Worm (Caenorhabditis elegans) whole organism, midembryonic: ENCODE results near the gene mig-22.

Source experiments
- T22C8.4 ChIP-seq: fragments of 200-800 bp; sonication (Bioruptor generic); IDR thresholded peaks from 2 replicates; pipeline ENCODE4 v1.3.6; 2022; ENCODE audit warnings: missing genetic modification characterization, missing compliant biosample characterization
- cog-1 ChIP-seq: sonication (generic microtip); optimal IDR thresholded peaks from 2 replicates; lab custom pipeline; 2016; ENCODE audit warnings: missing genetic modification characterization, missing compliant biosample characterization
- flt-1 ChIP-seq: fragments of 200-800 bp; sonication (Bioruptor generic); IDR thresholded peaks from 2 replicates; pipeline ENCODE4 v1.3.6; 2022; ENCODE audit warnings: missing genetic modification characterization, missing compliant biosample characterization
- klf-2 ChIP-seq: fragments of 200-800 bp; sonication (Bioruptor generic); conservative IDR thresholded peaks from 2 replicates; pipeline ENCODE4 v1.3.6; 2022; ENCODE audit warnings: missing genetic modification reagents, missing genetic modification characterization, missing compliant biosample characterization
- med-1 ChIP-seq: sonication (generic microtip); optimal IDR thresholded peaks from 2 replicates; lab custom pipeline; 2017; ENCODE audit warnings: missing genetic modification characterization, mild to moderate bottlenecking, missing compliant biosample characterization, antibody characterized with exemption, missing genetic modification reagents; ENCODE audit not compliant: insufficient read depth
- ref-1 ChIP-seq: fragments of 200-800 bp; sonication (Bioruptor generic); conservative IDR thresholded peaks from 2 replicates; pipeline ENCODE4 v1.3.6; 2022; ENCODE audit warnings: missing genetic modification reagents, missing genetic modification characterization, missing compliant biosample characterization
- tab-1 ChIP-seq: fragments of 200-800 bp; sonication (Bioruptor generic); IDR thresholded peaks from 2 replicates; pipeline ENCODE4 v1.3.6; 2022; ENCODE audit warnings: missing genetic modification characterization, missing compliant biosample characterization
- ztf-23 ChIP-seq: fragments of 200-800 bp; sonication (Bioruptor generic); IDR thresholded peaks from 2 replicates; pipeline ENCODE4 v1.3.6; 2022; ENCODE audit warnings: missing genetic modification reagents, missing genetic modification characterization, missing compliant biosample characterization
- ztf-29 ChIP-seq: fragments of 200-800 bp; sonication (Bioruptor generic); IDR thresholded peaks from 2 replicates; pipeline ENCODE4 v1.3.6; 2022; ENCODE audit warnings: missing genetic modification reagents, missing genetic modification characterization, missing compliant biosample characterization

mig-22 gene

DNA sequence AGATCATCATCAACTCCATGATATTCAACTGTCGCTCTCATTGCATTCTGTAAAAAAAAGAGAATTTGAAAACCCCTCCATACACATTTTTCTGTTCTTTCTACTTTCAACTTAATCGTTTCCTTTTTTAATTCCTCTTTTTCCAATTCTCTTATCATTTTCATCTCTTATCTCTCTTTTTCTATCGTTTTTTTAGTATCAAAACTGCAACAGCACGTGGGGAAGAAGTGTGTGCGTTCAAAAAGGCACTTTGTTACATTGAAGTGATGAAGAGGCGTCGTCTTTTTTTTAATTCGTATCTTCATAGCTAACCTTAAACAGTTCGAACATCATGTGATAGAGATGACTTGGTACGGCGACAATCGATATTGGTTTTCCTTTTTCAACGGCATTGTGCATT, 28.0 kb downstream of the mig-22 start:
- no peak for TF ChIP-seq ztf-29
- TF ChIP-seq klf-2 (GFP tag; lab: Robert Waterston, UW) = no peak
- no peak for TF ChIP-seq cog-1 (tag; lab: Kevin White, UChicago)
- TF ChIP-seq med-1 (GFP tag; lab: Kevin White, UChicago) = no peak
- TF ChIP-seq tab-1 (GFP tag; lab: Robert Waterston, UW) = no peak
- no peak for TF ChIP-seq ztf-23
- no peak for TF ChIP-seq flt-1 (GFP tag; lab: Robert Waterston, UW)
- TF ChIP-seq T22C8.4 (GFP tag; lab: Robert Waterston, UW) = no peak
- no peak for TF ChIP-seq ref-1 (GFP tag; lab: Robert Waterston, UW)

- TF ChIP-seq tab-1 (GFP tag; lab: Robert Waterston, UW) = no peak
- no peak for TF ChIP-seq ztf-23
- TF ChIP-seq flt-1 (GFP tag; lab: Robert Waterston, UW) = no peak
- TF ChIP-seq cog-1 (tag; lab: Kevin White, UChicago) = no peak
- TF ChIP-seq med-1 (GFP tag; lab: Kevin White, UChicago) = no peak
- no peak for TF ChIP-seq ref-1 (GFP tag; lab: Robert Waterston, UW)
- TF ChIP-seq ztf-29 = no peak
- no peak for TF ChIP-seq klf-2 (GFP tag; lab: Robert Waterston, UW)
- no peak for TF ChIP-seq T22C8.4 (GFP tag; lab: Robert Waterston, UW)
Observed at ce11 chrIII:8738289-8738688, 28.9 kb downstream of the mig-22 start.

DNA sequence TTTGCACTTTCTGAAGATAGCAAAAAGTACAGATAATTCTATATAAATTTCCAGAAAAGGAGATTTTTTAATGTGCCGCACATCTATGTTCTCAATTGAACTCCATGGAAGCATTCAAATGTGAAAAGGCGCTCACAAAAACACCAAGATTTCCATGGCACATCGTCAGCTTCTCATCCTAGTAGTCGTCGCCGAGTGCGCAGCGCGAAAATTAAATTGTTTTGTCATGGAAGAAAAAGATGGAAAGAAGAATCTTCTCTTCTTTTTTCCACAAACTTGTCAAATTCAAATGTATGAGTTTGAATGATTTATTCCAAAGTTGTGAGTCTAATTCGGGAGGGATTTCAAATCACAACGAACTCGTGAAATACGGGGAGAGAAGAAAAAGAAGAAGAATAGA, 29.8 kb downstream of the mig-22 start:
- TF ChIP-seq klf-2 (GFP tag; lab: Robert Waterston, UW) = no peak
- no peak for TF ChIP-seq flt-1 (GFP tag; lab: Robert Waterston, UW)
- no peak for TF ChIP-seq ztf-29
- TF ChIP-seq ref-1 (GFP tag; lab: Robert Waterston, UW) = no peak
- TF ChIP-seq med-1 (GFP tag; lab: Kevin White, UChicago) = no peak
- no peak for TF ChIP-seq cog-1 (tag; lab: Kevin White, UChicago)
- TF ChIP-seq T22C8.4 (GFP tag; lab: Robert Waterston, UW) = no peak
- TF ChIP-seq tab-1 (GFP tag; lab: Robert Waterston, UW) = no peak
- TF ChIP-seq ztf-23 = no peak

ce11 chrIII:8734327-8734885, 32.7 kb downstream of the mig-22 start:
- TF ChIP-seq flt-1 (GFP tag; lab: Robert Waterston, UW) (peak; percentile 59), tab-1 (GFP tag; lab: Robert Waterston, UW) (no peak), ztf-29 (no peak)

DNA sequence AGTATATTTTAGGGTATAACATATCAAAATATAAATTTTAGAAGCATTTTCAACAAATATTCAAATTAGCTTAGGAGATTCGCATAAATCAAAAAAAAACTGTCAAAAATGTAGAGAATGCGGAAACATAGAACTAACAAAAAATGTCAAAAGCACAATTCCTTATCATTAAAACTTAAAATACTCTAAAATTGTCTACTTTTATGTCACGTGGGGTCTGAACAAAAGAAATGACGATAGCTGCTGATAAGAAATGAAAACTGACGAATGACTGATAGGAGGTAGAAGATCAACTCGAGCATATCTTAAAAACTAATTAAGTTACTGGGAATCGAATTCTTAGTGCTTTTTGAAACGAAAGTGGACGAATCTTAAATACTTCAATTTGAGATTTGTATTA, 33.5 kb downstream of the mig-22 start:
- TF ChIP-seq T22C8.4 (GFP tag; lab: Robert Waterston, UW) (no peak), cog-1 (tag; lab: Kevin White, UChicago) (no peak), flt-1 (GFP tag; lab: Robert Waterston, UW) (no peak), ref-1 (GFP tag; lab: Robert Waterston, UW) (no peak), tab-1 (GFP tag; lab: Robert Waterston, UW) (no peak), klf-2 (GFP tag; lab: Robert Waterston, UW) (no peak), ztf-29 (no peak), med-1 (GFP tag; lab: Kevin White, UChicago) (no peak), ztf-23 (no peak)

ce11 chrIII:8733237-8733636, 33.9 kb downstream of the mig-22 start:
- TF ChIP-seq ztf-29 (no peak), flt-1 (GFP tag; lab: Robert Waterston, UW) (no peak), T22C8.4 (GFP tag; lab: Robert Waterston, UW) (no peak), tab-1 (GFP tag; lab: Robert Waterston, UW) (no peak), klf-2 (GFP tag; lab: Robert Waterston, UW) (no peak)

DNA sequence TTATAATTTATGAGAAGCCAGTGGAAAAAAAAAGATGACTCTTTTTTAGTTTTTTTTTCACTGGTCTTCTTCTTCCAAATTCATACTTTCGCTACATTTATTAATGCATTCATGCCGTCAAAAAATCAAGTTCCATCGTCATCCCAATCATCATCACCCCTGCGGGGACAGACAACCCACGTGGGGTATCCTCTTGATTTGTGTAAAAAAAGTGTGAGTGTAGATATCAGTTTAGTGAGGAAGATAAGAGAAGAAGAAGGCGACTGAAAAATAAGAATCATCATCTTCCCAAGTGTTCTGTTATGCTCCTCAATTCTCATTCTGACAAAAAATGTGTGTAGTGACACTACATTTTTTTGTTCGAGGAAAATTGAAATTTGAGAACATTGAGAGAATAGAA, 35.2 kb downstream of the mig-22 start:
- TF ChIP-seq flt-1 (GFP tag; lab: Robert Waterston, UW) (no peak), tab-1 (GFP tag; lab: Robert Waterston, UW) (no peak), cog-1 (tag; lab: Kevin White, UChicago) (no peak)

- TF ChIP-seq ref-1 (GFP tag; lab: Robert Waterston, UW) = no peak
- TF ChIP-seq tab-1 (GFP tag; lab: Robert Waterston, UW) = no peak
- no peak for TF ChIP-seq cog-1 (tag; lab: Kevin White, UChicago)
- TF ChIP-seq ztf-23 = no peak
- no peak for TF ChIP-seq flt-1 (GFP tag; lab: Robert Waterston, UW)
- TF ChIP-seq ztf-29 = no peak
- TF ChIP-seq klf-2 (GFP tag; lab: Robert Waterston, UW) = no peak
- no peak for TF ChIP-seq T22C8.4 (GFP tag; lab: Robert Waterston, UW)
- no peak for TF ChIP-seq med-1 (GFP tag; lab: Kevin White, UChicago)
Observed at ce11 chrIII:8731310-8731709, 35.8 kb downstream of the mig-22 start, which contains the start of gene ZK370.4. Gene ZK370.4, minus strand, starts transcription at chrIII:8731410.

ce11 chrIII:8726019-8726894, 40.9 kb downstream of the mig-22 start:
- TF ChIP-seq ztf-29 (no peak), klf-2 (GFP tag; lab: Robert Waterston, UW) (no peak)

ce11 chrIII:8725224-8725623, 41.9 kb downstream of the mig-22 start:
- TF ChIP-seq cog-1 (tag; lab: Kevin White, UChicago) = no peak
- TF ChIP-seq tab-1 (GFP tag; lab: Robert Waterston, UW) = no peak
- no peak for TF ChIP-seq klf-2 (GFP tag; lab: Robert Waterston, UW)
- TF ChIP-seq med-1 (GFP tag; lab: Kevin White, UChicago) = no peak
- TF ChIP-seq ztf-23 = no peak
- TF ChIP-seq ref-1 (GFP tag; lab: Robert Waterston, UW) = no peak
- no peak for TF ChIP-seq flt-1 (GFP tag; lab: Robert Waterston, UW)
- no peak for TF ChIP-seq ztf-29
- no peak for TF ChIP-seq T22C8.4 (GFP tag; lab: Robert Waterston, UW)
